Fruit fly (Drosophila melanogaster): ENCODE measurements around the gene CG11668.

CG11668 gene

dm6 chr3R:13070011-13070619 is 31.9 kb downstream of the CG11668 start:
- no peak for TF ChIP-seq Crg-1 (GFP tag; optimal IDR thresholded peaks at IDR 0.05)
- no peak for TF ChIP-seq toe (GFP tag; optimal IDR thresholded peaks at IDR 0.05)
- TF ChIP-seq CG1620 (GFP tag; optimal IDR thresholded peaks at IDR 0.05): no peak
- TF ChIP-seq Clk (GFP tag; optimal IDR thresholded peaks at IDR 0.05): no peak
- TF ChIP-seq CG33017 (tag; optimal IDR thresholded peaks at IDR 0.05): no peak
- no peak for TF ChIP-seq kay (GFP tag; ENCODE audit: borderline replicate concordance)
- no peak for TF ChIP-seq pad (GFP tag; optimal IDR thresholded peaks at IDR 0.05)
- no peak for TF ChIP-seq cnc (optimal IDR thresholded peaks at IDR 0.05)
- TF ChIP-seq ovo (GFP tag; optimal IDR thresholded peaks at IDR 0.05): no peak
- TF ChIP-seq cic (GFP tag; optimal IDR thresholded peaks at IDR 0.05): no peak
- no peak for TF ChIP-seq bab1 (GFP tag; optimal IDR thresholded peaks at IDR 0.05)
- TF ChIP-seq tj (GFP tag; optimal IDR thresholded peaks at IDR 0.05): no peak
- no peak for TF ChIP-seq CG7101 (tag; optimal IDR thresholded peaks at IDR 0.05)
- no peak for TF ChIP-seq CG5204 (GFP tag; optimal IDR thresholded peaks at IDR 0.05)
- TF ChIP-seq CG11617 (GFP tag; optimal IDR thresholded peaks at IDR 0.05): no peak
- TF ChIP-seq CG7045 (GFP tag; optimal IDR thresholded peaks at IDR 0.05): no peak

dm6 chr3R:13072052-13072451 is 33.9 kb downstream of the CG11668 start:
- TF ChIP-seq kay (GFP tag; ENCODE audit: borderline replicate concordance): no peak

dm6 chr3R:13073174-13073573 is 35.0 kb downstream of the CG11668 start:
- TF ChIP-seq CG11617 (GFP tag; optimal IDR thresholded peaks at IDR 0.05) (no peak), CG14711 (tag; optimal IDR thresholded peaks at IDR 0.05) (no peak), Hr96 (GFP tag; optimal IDR thresholded peaks at IDR 0.05) (no peak), Clk (GFP tag; optimal IDR thresholded peaks at IDR 0.05) (no peak), CG7101 (tag; optimal IDR thresholded peaks at IDR 0.05) (no peak), bab1 (GFP tag; optimal IDR thresholded peaks at IDR 0.05) (no peak), pad (GFP tag; optimal IDR thresholded peaks at IDR 0.05) (no peak), CG7045 (GFP tag; optimal IDR thresholded peaks at IDR 0.05) (no peak), cic (GFP tag; optimal IDR thresholded peaks at IDR 0.05) (no peak), tj (GFP tag; optimal IDR thresholded peaks at IDR 0.05) (no peak), CG5204 (GFP tag; optimal IDR thresholded peaks at IDR 0.05) (no peak)

dm6 chr3R:13074588-13074987 is 36.4 kb downstream of the CG11668 start:
- TF ChIP-seq CG7045 (GFP tag; optimal IDR thresholded peaks at IDR 0.05) (no peak), cic (GFP tag; optimal IDR thresholded peaks at IDR 0.05) (no peak), CG12768 (GFP tag; optimal IDR thresholded peaks at IDR 0.05) (no peak), kay (GFP tag; ENCODE audit: borderline replicate concordance) (no peak), Crg-1 (GFP tag; optimal IDR thresholded peaks at IDR 0.05) (no peak), CG1620 (GFP tag; optimal IDR thresholded peaks at IDR 0.05) (no peak)

- TF ChIP-seq kay (GFP tag; ENCODE audit: borderline replicate concordance): no peak
These were observed 37.6 kb downstream of the CG11668 start for dm6 chr3R:13075728-13076127.

- TF ChIP-seq cic (GFP tag; optimal IDR thresholded peaks at IDR 0.05): no peak
- TF ChIP-seq CG14711 (tag; optimal IDR thresholded peaks at IDR 0.05): no peak
- no peak for TF ChIP-seq Hr96 (GFP tag; optimal IDR thresholded peaks at IDR 0.05)
- no peak for TF ChIP-seq Crg-1 (GFP tag; optimal IDR thresholded peaks at IDR 0.05)
- TF ChIP-seq pad (GFP tag; optimal IDR thresholded peaks at IDR 0.05): no peak
- TF ChIP-seq toe (GFP tag; optimal IDR thresholded peaks at IDR 0.05): no peak
- TF ChIP-seq Clk (GFP tag; optimal IDR thresholded peaks at IDR 0.05): no peak
- no peak for TF ChIP-seq cnc (optimal IDR thresholded peaks at IDR 0.05)
- no peak for TF ChIP-seq CG12768 (GFP tag; optimal IDR thresholded peaks at IDR 0.05)
- TF ChIP-seq CG33017 (tag; optimal IDR thresholded peaks at IDR 0.05): no peak
- TF ChIP-seq Mnt (GFP tag; optimal IDR thresholded peaks at IDR 0.05): no peak
- TF ChIP-seq kay (GFP tag; ENCODE audit: borderline replicate concordance): no peak
- no peak for TF ChIP-seq CG1620 (GFP tag; optimal IDR thresholded peaks at IDR 0.05)
- no peak for TF ChIP-seq CG7101 (tag; optimal IDR thresholded peaks at IDR 0.05)
- no peak for TF ChIP-seq bab1 (GFP tag; optimal IDR thresholded peaks at IDR 0.05)
- TF ChIP-seq CG7045 (GFP tag; optimal IDR thresholded peaks at IDR 0.05): no peak
- TF ChIP-seq CG5204 (GFP tag; optimal IDR thresholded peaks at IDR 0.05): no peak
- no peak for TF ChIP-seq tj (GFP tag; optimal IDR thresholded peaks at IDR 0.05)
- no peak for TF ChIP-seq CG11617 (GFP tag; optimal IDR thresholded peaks at IDR 0.05)
These were observed 39.1 kb downstream of the CG11668 start for dm6 chr3R:13077262-13077661.

dm6 chr3R:13078263-13078662 is 40.1 kb downstream of the CG11668 start:
- TF ChIP-seq CG11617 (GFP tag; optimal IDR thresholded peaks at IDR 0.05) (no peak), bab1 (GFP tag; optimal IDR thresholded peaks at IDR 0.05) (peak; percentile 77), kay (GFP tag; ENCODE audit: borderline replicate concordance) (no peak), CG1620 (GFP tag; optimal IDR thresholded peaks at IDR 0.05) (peak; percentile 49), pad (GFP tag; optimal IDR thresholded peaks at IDR 0.05) (peak; percentile 13), CG5204 (GFP tag; optimal IDR thresholded peaks at IDR 0.05) (no peak)

- TF ChIP-seq bab1 (GFP tag; optimal IDR thresholded peaks at IDR 0.05) (no peak), CG5204 (GFP tag; optimal IDR thresholded peaks at IDR 0.05) (no peak)
These were observed 44.2 kb downstream of the CG11668 start for dm6 chr3R:13082382-13082781.

Data from whole organism, adult.